Worm (Caenorhabditis elegans) whole organism, early embryonic: ENCODE results near the gene tos-1.
A peak's percentile ranks its signal among the peaks of the same experiment; 100 is the strongest.

ENCODE experiments used
- B0310.2 ChIP-seq: sonication (generic microtip); optimal IDR thresholded peaks from 2 replicates; lab custom pipeline; 2016; ENCODE audit warnings: mild to moderate bottlenecking, missing genetic modification characterization, missing compliant biosample characterization
- F13C5.2 ChIP-seq: sonication (generic microtip); optimal IDR thresholded peaks from 2 replicates; lab custom pipeline; 2017; ENCODE audit warnings: mild to moderate bottlenecking, missing genetic modification characterization, inconsistent platforms, missing compliant biosample characterization
- aly-1 ChIP-seq: sonication (generic microtip); optimal IDR thresholded peaks from 2 replicates; lab custom pipeline; 2016; ENCODE audit warnings: missing genetic modification characterization, missing compliant biosample characterization
- ama-1 ChIP-seq: fragments of 150-350 bp; optimal IDR thresholded peaks from 2 replicates; lab custom pipeline; 2014
- ceh-13 ChIP-seq: fragments of 200-800 bp; sonication (Bioruptor generic); optimal IDR thresholded peaks from 2 replicates; lab custom pipeline; 2018; ENCODE audit warnings: mild to moderate bottlenecking, missing genetic modification characterization, missing compliant biosample characterization
- ceh-36 ChIP-seq: sonication (generic microtip); optimal IDR thresholded peaks from 2 replicates; lab custom pipeline; 2016; ENCODE audit warnings: missing genetic modification characterization, inconsistent platforms, missing compliant biosample characterization
- ets-7 ChIP-seq: sonication (generic microtip); optimal IDR thresholded peaks from 2 replicates; lab custom pipeline; 2016; ENCODE audit warnings: missing genotype, missing genetic modification characterization, missing compliant biosample characterization
- hmg-4 ChIP-seq: fragments of 200-800 bp; sonication (Bioruptor generic); optimal IDR thresholded peaks from 2 replicates; lab custom pipeline; 2018; ENCODE audit warnings: mild to moderate bottlenecking, missing genetic modification characterization, missing compliant biosample characterization
- hnd-1 ChIP-seq: sonication (generic microtip); optimal IDR thresholded peaks from 2 replicates; lab custom pipeline; 2016; ENCODE audit warnings: missing genetic modification characterization, missing compliant biosample characterization
- scrt-1 ChIP-seq: fragments of 200-800 bp; sonication (Bioruptor generic); IDR thresholded peaks from 2 replicates; pipeline ENCODE4 v1.3.6; 2022; ENCODE audit warnings: missing genetic modification characterization, missing compliant biosample characterization
- sea-1 ChIP-seq: fragments of 200-800 bp; sonication (Bioruptor generic); conservative IDR thresholded peaks from 2 replicates; pipeline ENCODE4 v1.3.6; 2022; ENCODE audit warnings: missing genetic modification characterization, missing compliant biosample characterization
- tbx-11 ChIP-seq: fragments of 200-800 bp; sonication (Bioruptor generic); IDR thresholded peaks from 2 replicates; pipeline ENCODE4 v1.3.6; 2022; ENCODE audit warnings: missing genetic modification characterization, missing compliant biosample characterization
- tbx-37 ChIP-seq: fragments of 200-800 bp; sonication (Bioruptor generic); conservative IDR thresholded peaks from 2 replicates; pipeline ENCODE4 v1.3.6; 2022; ENCODE audit warnings: missing genetic modification reagents, missing genetic modification characterization, missing compliant biosample characterization

tos-1 gene

ce11 chrV:9293359-9293758 lies 50.6 kb downstream of the tos-1 start:
- TF ChIP-seq hmg-4 (GFP tag; lab: Kevin White, UChicago) (peak; percentile 47), F13C5.2 (no peak), scrt-1 (0 out of 2 replicates have a peak, but pooled peaks have one; percentile 41), B0310.2 (tag; lab: Kevin White, UChicago) (no peak), ceh-13 (GFP tag; lab: Kevin White, UChicago) (no peak), tbx-11 (no peak)

ce11 chrV:9291919-9292318 lies 52.1 kb downstream of the tos-1 start, which contains the start of gene ZK682.7:
TSS of gene ZK682.7 (minus strand) at chrV:9292165.
- TF ChIP-seq ama-1 (lab: Kevin White, UChicago) (no peak), ets-7 (tag; lab: Kevin White, UChicago) (no peak), sea-1 (GFP tag; lab: Robert Waterston, UW) (no peak), ceh-36 (no peak), scrt-1 (no peak), aly-1 (no peak), hnd-1 (tag; lab: Kevin White, UChicago) (no peak), hmg-4 (GFP tag; lab: Kevin White, UChicago) (no peak), tbx-37 (GFP tag; lab: Robert Waterston, UW) (no peak), F13C5.2 (no peak), B0310.2 (tag; lab: Kevin White, UChicago) (no peak)
